Worm (Caenorhabditis elegans): ENCODE data around the gene F56B3.11.
A peak's percentile ranks its signal among the peaks of the same experiment; 100 is the strongest.
"Not testable (repeated sequence)": the region's sequence is repeated elsewhere in the genome, so short reads cannot be mapped to it uniquely, and the experiment has no call there.

F56B3.11 gene

ce11 chrIV:772931-773330 lies 23.4 kb downstream of the F56B3.11 start, which contains the start of gene mrpl-2:
Gene mrpl-2, plus strand, starts transcription at chrIV:773237.
- TF ChIP-seq F55B11.4 (tag; optimal IDR thresholded peaks at IDR 0.05; ENCODE audit: borderline replicate concordance, insufficient read depth) (no peak), lin-54 (GFP tag; optimal IDR thresholded peaks at IDR 0.05) (peak; percentile 37), efl-1 (GFP tag; optimal IDR thresholded peaks at IDR 0.05) (peak; percentile 55), cebp-2 (GFP tag; IDR thresholded peaks at IDR 0.05) (no peak), unc-130 (GFP tag; optimal IDR thresholded peaks at IDR 0.05) (no peak), dpl-1 (GFP tag; optimal IDR thresholded peaks at IDR 0.05) (peak; percentile 24), F49E8.2 (tag; optimal IDR thresholded peaks at IDR 0.05; ENCODE audit: insufficient read depth) (no peak), rpc-1 (optimal IDR thresholded peaks at IDR 0.05) (no peak), rpc-1 (tag; optimal IDR thresholded peaks at IDR 0.05) (no peak), lin-35 (GFP tag; optimal IDR thresholded peaks at IDR 0.05) (peak in 1 of 3 experiments; percentile 34), F33H1.4 (GFP tag; IDR thresholded peaks at IDR 0.05) (no peak), akir-1 (GFP tag; optimal IDR thresholded peaks at IDR 0.05) (no peak), tlf-1 (GFP tag; optimal IDR thresholded peaks at IDR 0.05) (no peak), mcd-1 (GFP tag; IDR thresholded peaks at IDR 0.05) (peak; percentile 85), sdz-38 (tag; optimal IDR thresholded peaks at IDR 0.05) (no peak)

ce11 chrIV:771061-771460 lies 25.3 kb downstream of the F56B3.11 start, which contains the start of gene F56B3.9:
Gene F56B3.9, plus strand, starts transcription at chrIV:771361.
- not testable (repeated sequence) for TF ChIP-seq hmg-1.2 (GFP tag; IDR thresholded peaks at IDR 0.05); ceh-58 (GFP tag; IDR thresholded peaks at IDR 0.05); hrde-1 (tag; optimal IDR thresholded peaks at IDR 0.05; ENCODE audit: borderline replicate concordance)

ce11 chrIV:769931-770544 lies 26.3 kb downstream of the F56B3.11 start:
- TF ChIP-seq mcd-1 (GFP tag; IDR thresholded peaks at IDR 0.05) (peak; percentile 85), D2030.7 (GFP tag; IDR thresholded peaks at IDR 0.05) (peak; percentile 28; the same call in 1 of the 2 replicates)

ce11 chrIV:768312-768711 lies 28.1 kb downstream of the F56B3.11 start, which contains the start of gene F56B3.2:
Gene F56B3.2, minus strand, starts transcription at chrIV:768584.
- TF ChIP-seq attf-3 (GFP tag; conservative IDR thresholded peaks at IDR 0.05) (no peak), ekl-4 (GFP tag; IDR thresholded peaks at IDR 0.05) (no peak), ztf-25 (GFP tag; IDR thresholded peaks at IDR 0.05) (no peak)

- TF ChIP-seq nfya-1 (tag; optimal IDR thresholded peaks at IDR 0.05; ENCODE audit: borderline replicate concordance, insufficient read depth) (no peak), nhr-179 (tag; optimal IDR thresholded peaks at IDR 0.05) (no peak), F23B12.7 (tag; optimal IDR thresholded peaks at IDR 0.05; ENCODE audit: insufficient read depth) (no peak), B0035.1 (tag; optimal IDR thresholded peaks at IDR 0.05) (no peak), ztf-28 (GFP tag; IDR thresholded peaks at IDR 0.05) (no peak), F49E8.2 (tag; optimal IDR thresholded peaks at IDR 0.05; ENCODE audit: insufficient read depth) (no peak), ceh-100 (GFP tag; IDR thresholded peaks at IDR 0.05) (no peak), rcor-1 (GFP tag; IDR thresholded peaks at IDR 0.05) (no peak), tbp1 (GFP tag; optimal IDR thresholded peaks at IDR 0.05) (no peak), mes-4 (tag; optimal IDR thresholded peaks at IDR 0.05) (no peak), hlh-26 (GFP tag; conservative IDR thresholded peaks at IDR 0.05) (no peak), lin-40 (tag; optimal IDR thresholded peaks at IDR 0.05) (peak; percentile 39), die-1 (tag; optimal IDR thresholded peaks at IDR 0.05) (no peak), hmg-20 (GFP tag; IDR thresholded peaks at IDR 0.05) (no peak), ztf-26 (tag; optimal IDR thresholded peaks at IDR 0.05) (no peak), madf-10 (tag; optimal IDR thresholded peaks at IDR 0.05) (no peak), ZK185.1 (tag; optimal IDR thresholded peaks at IDR 0.05; ENCODE audit: poor library complexity, severe bottlenecking) (no peak), akir-1 (GFP tag; optimal IDR thresholded peaks at IDR 0.05) (no peak), attf-6 (GFP tag; IDR thresholded peaks at IDR 0.05) (no peak), hmg-1.2 (GFP tag; IDR thresholded peaks at IDR 0.05) (peak; percentile 43), fkh-3 (tag; optimal IDR thresholded peaks at IDR 0.05) (no peak), lin-54 (GFP tag; optimal IDR thresholded peaks at IDR 0.05) (no peak), D2030.7 (GFP tag; IDR thresholded peaks at IDR 0.05) (no peak)
Measured at ce11 chrIV:763377-764063, 32.9 kb downstream of the F56B3.11 start, which contains the start of gene col-103. Gene col-103, minus strand, starts transcription at chrIV:763678.
